Worm (Caenorhabditis elegans) whole organism, L3 larva: ENCODE measurements around the gene epg-7.

Experiments
- R02D3.7 ChIP-seq: fragments of 150-350 bp; optimal IDR thresholded peaks from 2 replicates; lab custom pipeline; 2014; ENCODE audit warnings: missing biosample characterization, missing genetic modification characterization
- ZK546.5 ChIP-seq: sonication (generic microtip); optimal IDR thresholded peaks from 2 replicates; lab custom pipeline; 2017; ENCODE audit warnings: missing biosample characterization, missing genetic modification characterization
- aly-2 ChIP-seq: fragments of 150-350 bp; optimal IDR thresholded peaks from 2 replicates; lab custom pipeline; 2014; ENCODE audit warnings: missing biosample characterization, missing genetic modification characterization
- ama-1 ChIP-seq: fragments of 150-350 bp; optimal IDR thresholded peaks from 2 replicates; lab custom pipeline; 2018
- ceh-16 ChIP-seq: sonication (generic microtip); optimal IDR thresholded peaks from 2 replicates; lab custom pipeline; 2017; ENCODE audit warnings: missing biosample characterization, missing genetic modification characterization
- ceh-28 ChIP-seq: fragments of 150-350 bp; optimal IDR thresholded peaks from 2 replicates; lab custom pipeline; 2014; ENCODE audit warnings: missing biosample characterization, missing genetic modification reagents, missing genetic modification characterization
- ceh-82 ChIP-seq: fragments of 150-350 bp; optimal IDR thresholded peaks from 2 replicates; lab custom pipeline; 2014; ENCODE audit warnings: missing biosample characterization, missing genetic modification characterization
- ceh-9 ChIP-seq: sonication (generic microtip); optimal IDR thresholded peaks from 2 replicates; lab custom pipeline; 2018; ENCODE audit warnings: missing biosample characterization, missing genetic modification characterization
- daf-12 ChIP-seq: fragments of 150-350 bp; optimal IDR thresholded peaks from 2 replicates; lab custom pipeline; 2014; ENCODE audit warnings: missing biosample characterization, missing genetic modification reagents, missing genetic modification characterization
- egl-27 ChIP-seq: sonication (generic microtip); optimal IDR thresholded peaks from 4 replicates; lab custom pipeline; 2017; ENCODE audit warnings: missing biosample characterization, missing genetic modification reagents, missing genetic modification characterization
- egl-5 ChIP-seq: fragments of 150-350 bp; optimal IDR thresholded peaks from 2 replicates; lab custom pipeline; 2017; ENCODE audit warnings: missing biosample characterization, missing genetic modification reagents, missing genetic modification characterization, inconsistent platforms
- elt-1 ChIP-seq: fragments of 150-350 bp; optimal IDR thresholded peaks from 2 replicates; lab custom pipeline; 2014; ENCODE audit warnings: missing biosample characterization, missing genetic modification characterization
- elt-2 ChIP-seq: sonication (generic microtip); optimal IDR thresholded peaks from 2 replicates; lab custom pipeline; 2016; ENCODE audit warnings: missing genetic modification reagents, mild to moderate bottlenecking, missing genetic modification characterization, missing compliant biosample characterization
- elt-3 ChIP-seq, 3 experiments: fragments of 150-350 bp in 1 of 3; sonication (generic microtip) in 2 of 3; optimal IDR thresholded peaks; 2 replicates in 2 of 3; 4 replicates in 1 of 3; lab custom pipeline; 2014 to 2017; ENCODE audit warnings: missing biosample characterization in 3 of 3, missing genetic modification characterization in 3 of 3
- eor-1 ChIP-seq, 2 experiments: fragments of 150-350 bp; optimal IDR thresholded peaks; 2 replicates each; lab custom pipeline; 2014 to 2018; ENCODE audit warnings: missing biosample characterization in 2 of 2, missing genetic modification characterization in 2 of 2
- fkh-10 ChIP-seq: sonication (generic microtip); optimal IDR thresholded peaks from 2 replicates; lab custom pipeline; 2017; ENCODE audit warnings: missing biosample characterization, missing genetic modification reagents, missing genetic modification characterization
- fkh-2 ChIP-seq: fragments of 150-350 bp; optimal IDR thresholded peaks from 2 replicates; lab custom pipeline; 2014; ENCODE audit warnings: missing biosample characterization, missing genetic modification reagents, missing genetic modification characterization
- fos-1 ChIP-seq: fragments of 150-350 bp; optimal IDR thresholded peaks from 2 replicates; lab custom pipeline; 2014; ENCODE audit warnings: missing biosample characterization, missing genetic modification characterization
- hmg-11 ChIP-seq: sonication (generic microtip); optimal IDR thresholded peaks from 2 replicates; lab custom pipeline; 2016; ENCODE audit warnings: missing genetic modification characterization, missing compliant biosample characterization
- jun-1 ChIP-seq: fragments of 150-350 bp; optimal IDR thresholded peaks from 2 replicates; lab custom pipeline; 2014; ENCODE audit warnings: missing biosample characterization, missing genetic modification reagents, missing genetic modification characterization
- lin-15B ChIP-seq: fragments of 150-350 bp; optimal IDR thresholded peaks from 2 replicates; lab custom pipeline; 2014; ENCODE audit warnings: missing biosample characterization, missing genetic modification characterization
- lin-39 ChIP-seq: fragments of 150-350 bp; optimal IDR thresholded peaks from 2 replicates; lab custom pipeline; 2018; ENCODE audit warnings: missing biosample characterization, missing genetic modification reagents, missing genetic modification characterization
- lsy-12 ChIP-seq: sonication (generic microtip); optimal IDR thresholded peaks from 2 replicates; lab custom pipeline; 2016; ENCODE audit warnings: mild to moderate bottlenecking, missing genetic modification characterization, missing compliant biosample characterization
- mdl-1 ChIP-seq: fragments of 150-350 bp; optimal IDR thresholded peaks from 2 replicates; lab custom pipeline; 2014; ENCODE audit warnings: missing biosample characterization, missing genetic modification characterization
- mml-1 ChIP-seq: fragments of 150-350 bp; sonication (generic microtip); optimal IDR thresholded peaks from 3 replicates; lab custom pipeline; 2014; ENCODE audit warnings: missing biosample characterization, missing genetic modification characterization
- nfya-1 ChIP-seq: sonication (generic microtip); optimal IDR thresholded peaks from 2 replicates; lab custom pipeline; 2017; ENCODE audit warnings: missing genetic modification characterization, mild to moderate bottlenecking, missing compliant biosample characterization, antibody characterized with exemption, moderate library complexity; ENCODE audit not compliant: insufficient read depth
- nhr-11 ChIP-seq: fragments of 150-350 bp; optimal IDR thresholded peaks from 2 replicates; lab custom pipeline; 2014; ENCODE audit warnings: missing biosample characterization, missing genetic modification characterization
- nhr-12 ChIP-seq: fragments of 150-350 bp; optimal IDR thresholded peaks from 2 replicates; lab custom pipeline; 2014; ENCODE audit warnings: missing biosample characterization, missing genetic modification characterization
- nhr-23 ChIP-seq: fragments of 150-350 bp; optimal IDR thresholded peaks from 2 replicates; lab custom pipeline; 2014; ENCODE audit warnings: missing biosample characterization, missing genetic modification reagents, missing genetic modification characterization
- nhr-237 ChIP-seq: fragments of 150-350 bp; optimal IDR thresholded peaks from 2 replicates; lab custom pipeline; 2014; ENCODE audit warnings: missing biosample characterization, missing genetic modification characterization
- nhr-25 ChIP-seq: sonication (generic microtip); optimal IDR thresholded peaks from 2 replicates; lab custom pipeline; 2017; ENCODE audit warnings: missing biosample characterization, missing genetic modification characterization
- nhr-28 ChIP-seq: fragments of 150-350 bp; optimal IDR thresholded peaks from 2 replicates; lab custom pipeline; 2014; ENCODE audit warnings: missing biosample characterization, missing genetic modification characterization
- nhr-43 ChIP-seq: sonication (generic microtip); optimal IDR thresholded peaks from 2 replicates; lab custom pipeline; 2016; ENCODE audit warnings: mild to moderate bottlenecking, missing genetic modification characterization, missing compliant biosample characterization; ENCODE audit not compliant: poor library complexity, severe bottlenecking
- nhr-67 ChIP-seq: fragments of 150-350 bp; optimal IDR thresholded peaks from 2 replicates; lab custom pipeline; 2014; ENCODE audit warnings: missing biosample characterization, missing genetic modification characterization
- nhr-76 ChIP-seq: fragments of 150-350 bp; sonication (generic microtip); optimal IDR thresholded peaks from 5 replicates; lab custom pipeline; 2014; ENCODE audit warnings: missing biosample characterization, missing genetic modification characterization
- nhr-77 ChIP-seq: fragments of 150-350 bp; optimal IDR thresholded peaks from 2 replicates; lab custom pipeline; 2014; ENCODE audit warnings: missing biosample characterization, missing genetic modification characterization
- pha-4 ChIP-seq: fragments of 150-350 bp; optimal IDR thresholded peaks from 2 replicates; lab custom pipeline; 2014; ENCODE audit warnings: missing biosample characterization, missing genetic modification reagents, missing genetic modification characterization
- pqm-1 ChIP-seq: fragments of 150-350 bp; optimal IDR thresholded peaks from 2 replicates; lab custom pipeline; 2017; ENCODE audit warnings: missing biosample characterization, missing genetic modification characterization, inconsistent platforms
- sea-2 ChIP-seq: fragments of 150-350 bp; sonication (generic microtip); optimal IDR thresholded peaks from 4 replicates; lab custom pipeline; 2014; ENCODE audit warnings: missing biosample characterization, missing genetic modification reagents, missing genetic modification characterization
- skn-1 ChIP-seq: fragments of 150-350 bp; optimal IDR thresholded peaks from 2 replicates; lab custom pipeline; 2014; ENCODE audit warnings: missing biosample characterization, missing genetic modification characterization
- snpc-4 ChIP-seq: fragments of 150-350 bp; optimal IDR thresholded peaks from 2 replicates; lab custom pipeline; 2014; ENCODE audit warnings: missing biosample characterization, missing genetic modification characterization
- tbx-2 ChIP-seq: sonication (generic microtip); optimal IDR thresholded peaks from 2 replicates; lab custom pipeline; 2016; ENCODE audit warnings: mild to moderate bottlenecking, missing genetic modification characterization, missing compliant biosample characterization
- unc-39 ChIP-seq: sonication (generic microtip); optimal IDR thresholded peaks from 4 replicates; lab custom pipeline; 2017; ENCODE audit warnings: missing biosample characterization, missing genetic modification characterization
- unc-62 ChIP-seq: fragments of 150-350 bp; sonication (generic microtip); optimal IDR thresholded peaks from 4 replicates; lab custom pipeline; 2014; ENCODE audit warnings: missing biosample characterization, missing genetic modification reagents, missing genetic modification characterization
- zag-1 ChIP-seq: fragments of 150-350 bp; optimal IDR thresholded peaks from 2 replicates; lab custom pipeline; 2014; ENCODE audit warnings: missing biosample characterization, missing genetic modification characterization
- ztf-11 ChIP-seq: fragments of 150-350 bp; optimal IDR thresholded peaks from 2 replicates; lab custom pipeline; 2014; ENCODE audit warnings: missing biosample characterization, missing genetic modification characterization
- ztf-4 ChIP-seq: fragments of 150-350 bp; optimal IDR thresholded peaks from 2 replicates; lab custom pipeline; 2014; ENCODE audit warnings: missing biosample characterization, missing genetic modification characterization

epg-7 gene

DNA sequence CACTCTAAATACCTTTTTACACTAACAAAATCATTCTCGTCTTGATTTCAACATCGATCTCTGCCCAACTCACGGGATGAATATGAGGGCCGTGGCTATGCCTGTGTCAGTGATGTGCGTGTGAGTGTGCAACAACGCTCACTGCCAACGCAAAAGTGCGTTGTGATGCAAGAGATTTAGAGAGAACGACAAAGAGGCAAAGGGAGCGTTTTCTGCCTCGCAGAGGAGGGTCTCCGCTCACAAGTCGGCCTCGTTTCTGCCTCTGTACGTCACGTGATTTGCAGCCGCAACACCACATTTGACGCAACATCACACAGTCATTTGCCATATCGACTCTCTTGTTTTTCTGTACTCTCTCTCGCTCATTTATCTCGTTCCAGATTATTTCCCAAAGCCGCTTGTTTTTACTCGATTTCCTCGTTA is at the start of gene epg-7:
TSS of gene epg-7 (plus strand) at position 413 of the 423 bp plus-strand sequence.
- TF ChIP-seq daf-12 (tag; lab: Kevin White, UChicago) (no peak), ama-1 (lab: Kevin White, UChicago) (peak; percentile 57), jun-1 (tag; lab: Kevin White, UChicago) (peak; percentile 96), mdl-1 (peak; percentile 77), nhr-77 (no peak), nhr-76 (peak; percentile 60), fkh-10 (GFP tag; lab: Kevin White, UChicago) (peak; percentile 3), pha-4 (tag; lab: Kevin White, UChicago) (peak; percentile 93), elt-2 (tag; lab: Kevin White, UChicago) (peak; percentile 85), fkh-2 (no peak), nhr-67 (tag; lab: Kevin White, UChicago) (no peak), egl-27 (tag; lab: Kevin White, UChicago) (peak; percentile 70), nhr-237 (tag; lab: Kevin White, UChicago) (no peak), nhr-23 (tag; lab: Kevin White, UChicago) (peak; percentile 98), ztf-4 (peak; percentile 72), eor-1 (tag; optimal IDR thresholded peaks at IDR 0.05; lab: Kevin White, UChicago) (no peak), ceh-28 (tag; lab: Kevin White, UChicago) (peak; percentile 83), sea-2 (GFP tag; lab: Kevin White, UChicago) (no peak), egl-5 (tag; lab: Kevin White, UChicago) (peak; percentile 96), ceh-16 (tag; lab: Kevin White, UChicago) (no peak), lsy-12 (tag; lab: Kevin White, UChicago) (peak; percentile 90), zag-1 (tag; lab: Kevin White, UChicago) (peak; percentile 15), fos-1 (tag; lab: Kevin White, UChicago) (peak; percentile 9), ztf-11 (tag; lab: Kevin White, UChicago) (no peak), nhr-11 (tag; lab: Kevin White, UChicago) (peak; percentile 82), nhr-43 (tag; lab: Kevin White, UChicago) (peak; percentile 92), nhr-28 (tag; lab: Kevin White, UChicago) (no peak), nhr-12 (no peak), nfya-1 (tag; lab: Kevin White, UChicago) (peak; percentile 95), unc-62 (peak; percentile 56), lin-39 (tag; lab: Kevin White, UChicago) (peak; percentile 99), tbx-2 (peak; percentile 91), ceh-9 (tag; lab: Kevin White, UChicago) (no peak), mml-1 (tag; lab: Kevin White, UChicago) (peak; percentile 82), hmg-11 (tag; lab: Kevin White, UChicago) (peak; percentile 100), elt-1 (peak; percentile 75), nhr-25 (tag; lab: Kevin White, UChicago) (peak; percentile 96), snpc-4 (peak; percentile 66), skn-1 (tag; lab: Kevin White, UChicago) (peak; percentile 70), aly-2 (no peak), pqm-1 (tag; lab: Kevin White, UChicago) (peak; percentile 54), R02D3.7 (tag; lab: Kevin White, UChicago) (peak; percentile 63), ZK546.5 (tag; lab: Kevin White, UChicago) (no peak), ceh-82 (tag; lab: Kevin White, UChicago) (no peak), elt-3 (tag; optimal IDR thresholded peaks at IDR 0.05; lab: Kevin White, UChicago) (peak in 1 of 3 experiments; percentile 69), unc-39 (no peak), lin-15B (tag; lab: Kevin White, UChicago) (peak; percentile 79)
